Fruit fly (Drosophila melanogaster) whole organism, wandering third instar larva: Measurements from ENCODE around the gene nvd.

Experiments
- jim ChIP-seq: fragments of 175-275, 200-325 bp; sonication (Bioruptor generic); optimal IDR thresholded peaks from 2 replicates; lab custom pipeline; 2016; ENCODE audit warnings: missing biosample characterization, mild to moderate bottlenecking, missing genetic modification characterization

nvd gene

DNA sequence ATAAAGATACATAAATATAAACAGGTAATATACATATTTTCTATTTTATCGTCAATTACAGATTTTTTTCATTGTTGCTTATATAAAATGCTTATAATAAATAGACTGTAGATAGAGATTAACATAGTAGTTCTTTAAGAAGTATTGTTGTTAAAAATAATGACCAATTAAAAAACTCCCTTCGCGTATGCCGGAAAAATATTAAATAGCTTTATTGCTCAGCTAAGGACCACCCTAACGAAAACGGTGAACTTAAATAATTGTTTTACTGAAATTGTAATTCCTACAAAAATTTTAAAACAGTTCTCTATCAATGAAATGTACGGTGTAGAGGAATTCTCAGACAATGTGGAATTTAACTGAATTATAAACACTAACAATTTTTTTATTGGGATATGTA is at the start of gene nvd:
TSS of gene nvd (plus strand) at position 301 of the 400 bp plus-strand sequence.
- TF ChIP-seq jim (GFP tag; lab: Kevin White, UChicago) = no peak
